Fruit fly (Drosophila melanogaster): Measurements from ENCODE around the gene CG4119.

CG4119 gene

DNA sequence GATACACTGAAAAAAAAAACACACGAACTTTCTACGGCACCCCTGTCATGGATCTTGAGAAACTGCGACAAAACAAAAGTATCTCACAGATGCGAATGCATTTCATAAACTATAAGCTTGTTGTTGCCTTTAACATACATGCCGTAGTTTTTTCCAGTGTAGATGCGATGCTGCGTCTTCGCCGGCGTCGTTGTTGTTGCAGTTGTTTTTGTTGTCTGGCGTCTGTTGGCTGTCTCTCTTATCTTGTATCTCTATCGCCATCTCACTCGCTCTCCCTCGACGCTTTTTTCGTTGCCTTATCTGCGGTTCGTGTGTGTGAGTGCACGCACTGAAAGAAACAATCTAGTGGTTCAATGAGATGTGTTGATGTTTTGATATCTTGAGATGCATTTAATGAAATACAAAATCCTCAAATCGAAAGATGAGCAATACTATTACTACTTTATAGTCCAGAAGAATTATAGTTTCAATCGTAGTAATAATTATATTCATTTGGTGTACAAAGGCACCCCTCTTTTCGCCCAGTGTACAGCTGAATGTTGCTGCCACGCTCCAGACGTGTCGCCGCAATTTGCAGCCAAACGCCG lies 30.7 kb downstream of the CG4119 start (continued):
- TF ChIP-seq CG2712 (tag; optimal IDR thresholded peaks at IDR 0.05) (peak; percentile 86), Poxn (GFP tag; IDR thresholded peaks at IDR 0.05) (peak; percentile 49; the same call in 1 of the 2 replicates), nerfin-2 (GFP tag; IDR thresholded peaks at IDR 0.05; ENCODE audit: partially characterized antibody) (no peak), CG10543 (GFP tag; optimal IDR thresholded peaks at IDR 0.05) (peak; percentile 92), Trl (optimal IDR thresholded peaks at IDR 0.05) (no peak), Trl (GFP tag; optimal IDR thresholded peaks at IDR 0.05) (peak; percentile 99), ems (GFP tag; optimal IDR thresholded peaks at IDR 0.05) (peak; percentile 96), oc (tag; optimal IDR thresholded peaks at IDR 0.05) (peak; percentile 93), CG3995 (GFP tag; optimal IDR thresholded peaks at IDR 0.05) (peak; percentile 76), E2f1 (GFP tag; IDR thresholded peaks at IDR 0.05) (peak; percentile 94), da (GFP tag; optimal IDR thresholded peaks at IDR 0.05) (peak; percentile 93), CG15479 (GFP tag; optimal IDR thresholded peaks at IDR 0.05) (peak; percentile 61), CG17612 (GFP tag; IDR thresholded peaks at IDR 0.05) (peak; percentile 81), CG6854 (GFP tag; optimal IDR thresholded peaks at IDR 0.05) (peak; percentile 86), CG5245 (GFP tag; optimal IDR thresholded peaks at IDR 0.05) (peak; percentile 97), mam (GFP tag; optimal IDR thresholded peaks at IDR 0.05) (peak; percentile 96), gcm (GFP tag; optimal IDR thresholded peaks at IDR 0.05) (peak; percentile 90), twi (tag; optimal IDR thresholded peaks at IDR 0.05) (peak; percentile 60), Aef1 (GFP tag; IDR thresholded peaks at IDR 0.05) (peak; percentile 96), maf-S (GFP tag; optimal IDR thresholded peaks at IDR 0.05) (peak; percentile 97), Tbp (GFP tag; optimal IDR thresholded peaks at IDR 0.05) (no peak), E2f2 (GFP tag; IDR thresholded peaks at IDR 0.05) (peak; percentile 77; the same call in 1 of the 2 replicates), z (GFP tag; IDR thresholded peaks at IDR 0.05) (peak; percentile 56; the same call in 1 of the 3 replicates), CG9609 (GFP tag; optimal IDR thresholded peaks at IDR 0.05) (peak; percentile 98), Mrtf (GFP tag; IDR thresholded peaks at IDR 0.05) (peak; percentile 97), Sry-β (GFP tag; optimal IDR thresholded peaks at IDR 0.05) (peak; percentile 69), shn (GFP tag; optimal IDR thresholded peaks at IDR 0.05) (peak; percentile 96), Adf1 (GFP tag; IDR thresholded peaks at IDR 0.05) (peak; percentile 88), pb (GFP tag; optimal IDR thresholded peaks at IDR 0.05) (peak; percentile 96), tna (GFP tag; IDR thresholded peaks at IDR 0.05; ENCODE audit: partially characterized antibody) (no peak), CG11093 (GFP tag; IDR thresholded peaks at IDR 0.05) (peak; percentile 93), dm (GFP tag; optimal IDR thresholded peaks at IDR 0.05) (peak; percentile 96), CG8089 (GFP tag; optimal IDR thresholded peaks at IDR 0.05) (peak; percentile 98), chif (GFP tag; optimal IDR thresholded peaks at IDR 0.05) (peak; percentile 98), h (optimal IDR thresholded peaks at IDR 0.05) (no peak), CG15011 (GFP tag; optimal IDR thresholded peaks at IDR 0.05) (peak; percentile 84), trh (GFP tag; optimal IDR thresholded peaks at IDR 0.05) (peak; percentile 90), vfl (GFP tag; optimal IDR thresholded peaks at IDR 0.05) (peak; percentile 91), Spps (tag; optimal IDR thresholded peaks at IDR 0.05) (peak; percentile 72), CG30431 (GFP tag; optimal IDR thresholded peaks at IDR 0.05) (peak; percentile 97), MESR4 (GFP tag; optimal IDR thresholded peaks at IDR 0.05) (peak; percentile 47), disco-r (GFP tag; optimal IDR thresholded peaks at IDR 0.05) (peak; percentile 96), CG34224 (GFP tag; IDR thresholded peaks at IDR 0.05; ENCODE audit: partially characterized antibody) (no peak), nerfin-1 (tag; optimal IDR thresholded peaks at IDR 0.05) (peak; percentile 92), run (tag; optimal IDR thresholded peaks at IDR 0.05) (peak; percentile 62), CG34422 (GFP tag; IDR thresholded peaks at IDR 0.05) (peak; percentile 97), CG14860 (GFP tag; IDR thresholded peaks at IDR 0.05; ENCODE audit: partially characterized antibody) (no peak), CG6254 (GFP tag; optimal IDR thresholded peaks at IDR 0.05) (peak; percentile 89), CG16815 (GFP tag; optimal IDR thresholded peaks at IDR 0.05) (peak; percentile 96), dati (GFP tag; IDR thresholded peaks at IDR 0.05) (peak; percentile 94), CG17802 (tag; optimal IDR thresholded peaks at IDR 0.05) (peak; percentile 85)

Measured in whole organism, embryonic.